Comparison of ENCODE assay signal across 1 worm cellular context in the genomic region with DNA sequence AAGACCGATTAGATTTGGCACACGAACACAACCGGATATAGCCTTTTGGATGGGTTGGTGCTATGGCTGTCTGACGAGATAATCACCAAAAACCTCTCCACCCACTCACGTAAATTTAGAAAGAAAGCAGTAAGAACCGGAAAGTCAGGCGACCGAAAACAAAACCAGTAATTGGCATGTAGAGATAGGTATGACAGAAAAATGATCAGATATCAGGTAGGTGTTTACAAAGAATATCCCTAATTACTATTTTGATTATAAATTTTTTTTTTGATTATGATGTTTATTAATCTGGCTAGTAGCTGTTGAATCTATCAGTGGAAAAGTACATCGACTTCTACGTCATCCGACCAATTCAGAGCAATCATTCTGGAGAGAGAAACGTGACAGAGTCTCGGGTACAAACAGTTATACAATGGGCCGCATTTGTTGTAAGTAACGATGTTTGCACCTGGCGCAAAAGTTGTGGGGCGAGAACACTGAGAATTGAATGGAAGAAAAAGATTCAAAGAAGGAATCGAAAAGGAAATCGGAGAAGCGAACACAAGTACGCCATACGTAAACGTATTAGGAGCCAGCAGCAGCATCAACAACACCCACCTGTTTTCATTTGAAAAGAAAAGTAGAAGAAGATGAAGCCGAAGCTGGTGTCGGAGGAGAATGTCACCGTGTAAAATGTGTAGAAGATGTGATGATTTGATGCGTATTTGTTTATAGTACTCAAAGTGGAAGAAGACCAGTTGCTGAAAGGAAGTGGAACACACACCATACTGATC.
A peak's percentile ranks its signal among the peaks of the same experiment; 100 is the strongest.
TF ChIP-seq lines count a peak whose summit lies in the region.

No protein-coding gene starts in this region.

TF ChIP-seq in whole organism, L1 larva, 84 proteins besides CTCF, POLR2A, EP300 and RAD21 (continued from another document):
- no peak for TF ChIP-seq pax-3 (tag; optimal IDR thresholded peaks at IDR 0.05; lab: Kevin White, UChicago)
- no peak for TF ChIP-seq zip-4 (GFP tag; optimal IDR thresholded peaks at IDR 0.05; lab: Kevin White, UChicago)
- TF ChIP-seq nhr-28 (tag; optimal IDR thresholded peaks at IDR 0.05; lab: Kevin White, UChicago): no peak
- TF ChIP-seq fkh-4 (tag; optimal IDR thresholded peaks at IDR 0.05; lab: Kevin White, UChicago; ENCODE audit: borderline replicate concordance): no peak
- TF ChIP-seq snu-23 (GFP tag; optimal IDR thresholded peaks at IDR 0.05; lab: Kevin White, UChicago): peak; percentile 12
- no peak for TF ChIP-seq pqm-1 (tag; optimal IDR thresholded peaks at IDR 0.05; lab: Kevin White, UChicago)
- TF ChIP-seq unc-130 (tag; optimal IDR thresholded peaks at IDR 0.05; lab: Kevin White, UChicago): peak; percentile 12
- TF ChIP-seq alr-1 (tag; optimal IDR thresholded peaks at IDR 0.05; lab: Kevin White, UChicago; ENCODE audit: borderline replicate concordance): no peak
- TF ChIP-seq ztf-4 (tag; optimal IDR thresholded peaks at IDR 0.05; lab: Kevin White, UChicago): peak; percentile 23
- no peak for TF ChIP-seq lin-35 (GFP tag; optimal IDR thresholded peaks at IDR 0.05; lab: Kevin White, UChicago)
- TF ChIP-seq ets-5 (GFP tag; IDR thresholded peaks at IDR 0.05; lab: Robert Waterston, UW): no peak
- TF ChIP-seq egl-13 (tag; optimal IDR thresholded peaks at IDR 0.05; lab: Kevin White, UChicago): no peak
- peak in 1 of 2 experiments; percentile 35 for TF ChIP-seq mdl-1 (tag; optimal IDR thresholded peaks at IDR 0.05; lab: Kevin White, UChicago)
- TF ChIP-seq ztf-11 (tag; optimal IDR thresholded peaks at IDR 0.05; lab: Kevin White, UChicago): no peak
- no peak for TF ChIP-seq ceh-88 (GFP tag; IDR thresholded peaks at IDR 0.05; lab: Robert Waterston, UW)
- TF ChIP-seq aha-1 (tag; optimal IDR thresholded peaks at IDR 0.05; lab: Kevin White, UChicago): no peak
- TF ChIP-seq ama-1 (optimal IDR thresholded peaks at IDR 0.05; lab: Kevin White, UChicago): peak; percentile 25
- TF ChIP-seq sup-37 (GFP tag; optimal IDR thresholded peaks at IDR 0.05; lab: Kevin White, UChicago): no peak
- no peak for TF ChIP-seq nhr-12 (tag; optimal IDR thresholded peaks at IDR 0.05; lab: Kevin White, UChicago)
- peak; percentile 39 for TF ChIP-seq nhr-20 (tag; optimal IDR thresholded peaks at IDR 0.05; lab: Kevin White, UChicago)
- peak; percentile 32 for TF ChIP-seq dsc-1 (tag; optimal IDR thresholded peaks at IDR 0.05; lab: Kevin White, UChicago)
- no peak for TF ChIP-seq vab-15 (tag; optimal IDR thresholded peaks at IDR 0.05; lab: Kevin White, UChicago)
- no peak for TF ChIP-seq pag-3 (tag; optimal IDR thresholded peaks at IDR 0.05; lab: Kevin White, UChicago; ENCODE audit: borderline replicate concordance, insufficient read depth)
- no peak for TF ChIP-seq nhr-84 (tag; optimal IDR thresholded peaks at IDR 0.05; lab: Kevin White, UChicago)
- TF ChIP-seq aly-2 (tag; optimal IDR thresholded peaks at IDR 0.05; lab: Kevin White, UChicago): no peak
- peak; percentile 20 for TF ChIP-seq nhr-85 (tag; lab: Kevin White, UChicago)
- no peak for TF ChIP-seq efl-3 (GFP tag; optimal IDR thresholded peaks at IDR 0.05; lab: Kevin White, UChicago)
- peak; percentile 69 for TF ChIP-seq fkh-8 (tag; optimal IDR thresholded peaks at IDR 0.05; lab: Kevin White, UChicago)
- no peak for TF ChIP-seq fkh-10 (GFP tag; optimal IDR thresholded peaks at IDR 0.05; lab: Kevin White, UChicago)
- no peak for TF ChIP-seq hlh-4 (tag; optimal IDR thresholded peaks at IDR 0.05; lab: Kevin White, UChicago)
- no peak for TF ChIP-seq lir-3 (tag; optimal IDR thresholded peaks at IDR 0.05; lab: Kevin White, UChicago; ENCODE audit: poor library complexity)
- no peak for TF ChIP-seq jun-1 (tag; optimal IDR thresholded peaks at IDR 0.05; lab: Kevin White, UChicago)
- TF ChIP-seq tlp-1 (tag; optimal IDR thresholded peaks at IDR 0.05; lab: Kevin White, UChicago): no peak
- no peak for TF ChIP-seq nhr-77 (tag; optimal IDR thresholded peaks at IDR 0.05; lab: Kevin White, UChicago)
- no peak for TF ChIP-seq lin-13 (GFP tag; optimal IDR thresholded peaks at IDR 0.05; lab: Kevin White, UChicago)
- no peak for TF ChIP-seq rnt-1 (tag; optimal IDR thresholded peaks at IDR 0.05; lab: Kevin White, UChicago)
- TF ChIP-seq nhr-11 (tag; optimal IDR thresholded peaks at IDR 0.05; lab: Kevin White, UChicago): no peak
- no peak for TF ChIP-seq egl-27 (tag; optimal IDR thresholded peaks at IDR 0.05; lab: Kevin White, UChicago)
